Fruit fly (Drosophila melanogaster) whole organism, adult: ENCODE data around the gene gudu.

Experiments
- CG11617 ChIP-seq: fragments of 200-800 bp; sonication (Bioruptor generic); optimal IDR thresholded peaks from 2 replicates; lab custom pipeline; 2017; ENCODE audit warnings: mild to moderate bottlenecking, missing biosample characterization, missing genetic modification reagents, missing genetic modification characterization
- CG12768 ChIP-seq: fragments of 200-800 bp; sonication (Bioruptor generic); optimal IDR thresholded peaks from 2 replicates; lab custom pipeline; 2017; ENCODE audit warnings: missing biosample characterization, missing genetic modification characterization, mild to moderate bottlenecking, moderate library complexity, missing genetic modification reagents
- CG14711 ChIP-seq: fragments of 200-800 bp; sonication (Bioruptor generic); optimal IDR thresholded peaks from 2 replicates; lab custom pipeline; 2018; ENCODE audit warnings: missing biosample characterization, mild to moderate bottlenecking, missing genetic modification characterization, moderate library complexity
- CG7101 ChIP-seq: fragments of 200-800 bp; sonication (Bioruptor generic); optimal IDR thresholded peaks from 2 replicates; lab custom pipeline; 2018; ENCODE audit warnings: missing biosample characterization, mild to moderate bottlenecking, missing genetic modification characterization, moderate library complexity
- Hr96 ChIP-seq: fragments of 200-800 bp; sonication (Bioruptor generic); optimal IDR thresholded peaks from 2 replicates; lab custom pipeline; 2016; ENCODE audit warnings: missing biosample characterization, missing genetic modification characterization
- bab1 ChIP-seq: fragments of 200-800 bp; sonication (Bioruptor generic); optimal IDR thresholded peaks from 3 replicates; lab custom pipeline; 2019; ENCODE audit warnings: missing biosample characterization, mild to moderate bottlenecking, missing genetic modification characterization, moderate library complexity
- cnc ChIP-seq, 2 experiments: fragments of >200 bp; optimal IDR thresholded peaks; 2 replicates each; lab custom pipeline; 2017
- kay ChIP-seq: fragments of 200-800 bp; sonication (Bioruptor generic); peaks from one replicate; lab custom pipeline; 2016; ENCODE audit warnings: missing biosample characterization, missing genetic modification characterization, borderline replicate concordance
- ovo ChIP-seq: fragments of 200-800 bp; sonication (Bioruptor generic); optimal IDR thresholded peaks from 2 replicates; lab custom pipeline; 2016; ENCODE audit warnings: missing biosample characterization, missing genetic modification characterization
- pad ChIP-seq: fragments of 200-800 bp; sonication (Bioruptor generic); optimal IDR thresholded peaks from 3 replicates; lab custom pipeline; 2017; ENCODE audit warnings: missing biosample characterization, missing genetic modification characterization, mild to moderate bottlenecking, moderate library complexity, missing genetic modification reagents

DNA sequence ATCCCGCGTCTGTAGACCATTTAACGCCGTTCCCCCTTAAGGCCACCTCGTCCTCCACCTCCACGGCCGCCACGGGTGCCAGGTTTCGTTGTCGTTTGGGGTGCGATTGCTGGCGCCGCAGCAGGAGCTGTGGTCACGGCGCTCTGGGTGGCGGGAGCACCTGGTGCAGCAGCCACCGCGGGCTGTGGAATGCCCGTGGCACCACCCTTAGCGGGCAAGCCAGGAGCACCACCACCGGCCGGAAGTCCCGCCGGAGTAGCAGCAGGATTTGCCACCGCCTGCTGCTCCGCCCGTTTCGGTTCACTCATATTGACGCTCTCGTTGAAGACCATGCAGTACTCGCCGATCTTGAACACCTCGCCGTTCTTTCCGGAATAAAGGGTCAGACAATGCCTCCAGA, 20.7 kb downstream of the gudu start:
- TF ChIP-seq CG12768 (GFP tag; lab: Kevin White, UChicago) (no peak), CG14711 (tag; lab: Kevin White, UChicago) (no peak), CG7101 (tag; lab: Kevin White, UChicago) (no peak), ovo (GFP tag; lab: Kevin White, UChicago) (no peak), Hr96 (no peak), CG11617 (GFP tag; lab: Kevin White, UChicago) (no peak), kay (no peak), cnc (optimal IDR thresholded peaks at IDR 0.05; lab: Kevin White, UChicago) (no peak), bab1 (no peak), pad (GFP tag; lab: Kevin White, UChicago) (no peak)
